Fruit fly (Drosophila melanogaster) whole organism, embryonic: Measurements from ENCODE around the gene CG11828.
A peak's percentile ranks its signal among the peaks of the same experiment; 100 is the strongest.

ENCODE experiments used
- ATbp ChIP-seq: fragments of 200-800 bp; sonication (Bioruptor generic); optimal IDR thresholded peaks from 2 replicates; lab custom pipeline; 2017; ENCODE audit warnings: missing biosample characterization, mild to moderate bottlenecking, missing genetic modification characterization, missing genetic modification reagents
- Aef1 ChIP-seq: fragments of 200-800 bp; sonication (Bioruptor generic); IDR thresholded peaks from 3 replicates; pipeline ENCODE4 v1.3.6; 2022; ENCODE audit warnings: missing biosample characterization, missing genetic modification characterization
- Atf-2 ChIP-seq: fragments of 200-800 bp; sonication (Bioruptor generic); optimal IDR thresholded peaks from 2 replicates; lab custom pipeline; 2016; ENCODE audit warnings: missing biosample characterization, missing genetic modification characterization
- Atf3 ChIP-seq: fragments of 200-800 bp; sonication (Bioruptor generic); optimal IDR thresholded peaks from 3 replicates; lab custom pipeline; 2016; ENCODE audit warnings: missing biosample characterization, missing genetic modification characterization
- CG10321 ChIP-seq: fragments of 200-800 bp; sonication (Bioruptor generic); IDR thresholded peaks from 2 replicates; pipeline ENCODE4 v1.3.6; 2022; ENCODE audit warnings: missing biosample characterization, missing genetic modification characterization
- CG10543 ChIP-seq: fragments of 200-800 bp; sonication (Bioruptor generic); optimal IDR thresholded peaks from 3 replicates; lab custom pipeline; 2017; ENCODE audit warnings: missing biosample characterization, mild to moderate bottlenecking, missing genetic modification characterization, moderate library complexity
- CG11247 ChIP-seq: fragments of 200-800 bp; sonication (Bioruptor generic); IDR thresholded peaks from 2 replicates; pipeline ENCODE4 v1.3.6; 2022; ENCODE audit warnings: missing biosample characterization, missing genetic modification characterization
- CG11695 ChIP-seq: fragments of 200-800 bp; sonication (Bioruptor generic); IDR thresholded peaks from 3 replicates; pipeline ENCODE4 v1.3.6; 2022; ENCODE audit warnings: missing biosample characterization, missing genetic modification characterization
- CG11696 ChIP-seq: fragments of 200-800 bp; sonication (Bioruptor generic); IDR thresholded peaks from 2 replicates; pipeline ENCODE4 v1.3.6; 2022; ENCODE audit warnings: missing biosample characterization, missing genetic modification characterization
- CG12155 ChIP-seq: fragments of 200-800 bp; sonication (Bioruptor generic); optimal IDR thresholded peaks from 3 replicates; lab custom pipeline; 2016; ENCODE audit warnings: missing biosample characterization, missing genetic modification characterization
- CG12659 ChIP-seq: fragments of 200-800 bp; sonication (Bioruptor generic); optimal IDR thresholded peaks from 3 replicates; lab custom pipeline; 2017; ENCODE audit warnings: mild to moderate bottlenecking, missing biosample characterization, missing genetic modification reagents, missing genetic modification characterization
- CG14014 ChIP-seq: fragments of 200-800 bp; sonication (Bioruptor generic); IDR thresholded peaks from 2 replicates; pipeline ENCODE4 v1.3.6; 2022; ENCODE audit warnings: missing biosample characterization, missing genetic modification characterization
- CG14050 ChIP-seq: fragments of 200-800 bp; sonication (Bioruptor generic); IDR thresholded peaks from 3 replicates; pipeline ENCODE4 v1.3.6; 2022; ENCODE audit warnings: missing biosample characterization, missing genetic modification characterization
- CG14667 ChIP-seq: fragments of 200-800 bp; sonication (Bioruptor generic); IDR thresholded peaks from 2 replicates; pipeline ENCODE4 v1.3.6; 2022; ENCODE audit warnings: missing biosample characterization, missing genetic modification characterization
- CG1792 ChIP-seq: fragments of 200-800 bp; sonication (Bioruptor generic); optimal IDR thresholded peaks from 2 replicates; lab custom pipeline; 2016; ENCODE audit warnings: missing biosample characterization, missing genetic modification characterization
- CG34376 ChIP-seq: fragments of 200-800 bp; sonication (Bioruptor generic); optimal IDR thresholded peaks from 2 replicates; lab custom pipeline; 2018; ENCODE audit warnings: missing biosample characterization, mild to moderate bottlenecking, missing genetic modification characterization
- CG4820 ChIP-seq: fragments of 200-800 bp; sonication (Bioruptor generic); optimal IDR thresholded peaks from 3 replicates; lab custom pipeline; 2016; ENCODE audit warnings: missing biosample characterization, missing genetic modification characterization
- CG6272 ChIP-seq: fragments of 200-800 bp; sonication (Bioruptor generic); IDR thresholded peaks from 2 replicates; pipeline ENCODE4 v1.3.6; 2022; ENCODE audit warnings: missing biosample characterization, missing genetic modification characterization
- CG7556 ChIP-seq: fragments of 200-800 bp; sonication (Bioruptor generic); optimal IDR thresholded peaks from 2 replicates; lab custom pipeline; 2017; ENCODE audit warnings: missing biosample characterization, mild to moderate bottlenecking, missing genetic modification characterization
- CG7963 ChIP-seq: fragments of 200-800 bp; sonication (Bioruptor generic); IDR thresholded peaks from 3 replicates; pipeline ENCODE4 v1.3.6; 2022; ENCODE audit warnings: missing biosample characterization, missing genetic modification characterization; ENCODE audit not compliant: partially characterized antibody
- CG8089 ChIP-seq: fragments of 200-800 bp; sonication (Bioruptor generic); optimal IDR thresholded peaks from 3 replicates; lab custom pipeline; 2016; ENCODE audit warnings: missing biosample characterization, missing genetic modification characterization
- CG8765 ChIP-seq: fragments of 200-800 bp; sonication (Bioruptor generic); IDR thresholded peaks from 2 replicates; pipeline ENCODE4 v1.3.6; 2022; ENCODE audit warnings: missing biosample characterization, missing genetic modification characterization
- CoRest ChIP-seq: fragments of 200-800 bp; sonication (Bioruptor generic); optimal IDR thresholded peaks from 3 replicates; lab custom pipeline; 2018; ENCODE audit warnings: missing biosample characterization, mild to moderate bottlenecking, missing genetic modification characterization, moderate library complexity
- Fer2 ChIP-seq: fragments of 200-800 bp; sonication (Bioruptor generic); optimal IDR thresholded peaks from 2 replicates; lab custom pipeline; 2018; ENCODE audit warnings: missing biosample characterization, mild to moderate bottlenecking, missing genetic modification characterization, moderate library complexity
- H15 ChIP-seq: fragments of 200-800 bp; sonication (Bioruptor generic); IDR thresholded peaks from 3 replicates; pipeline ENCODE4 v1.3.6; 2022; ENCODE audit warnings: missing biosample characterization, missing genetic modification characterization
- HLH3B ChIP-seq: fragments of 200-800 bp; sonication (Bioruptor generic); IDR thresholded peaks from 2 replicates; pipeline ENCODE4 v1.3.6; 2022; ENCODE audit warnings: missing biosample characterization, missing genetic modification characterization
- HLHmδ ChIP-seq: fragments of 200-800 bp; sonication (Bioruptor generic); optimal IDR thresholded peaks from 2 replicates; lab custom pipeline; 2018; ENCODE audit warnings: missing biosample characterization, mild to moderate bottlenecking, missing genetic modification characterization, moderate library complexity
- Hand ChIP-seq: fragments of 200-800 bp; sonication (Bioruptor generic); optimal IDR thresholded peaks from 2 replicates; lab custom pipeline; 2017; ENCODE audit warnings: mild to moderate bottlenecking, missing biosample characterization, missing genetic modification reagents, missing genetic modification characterization
- HmgD ChIP-seq: fragments of 200-800 bp; sonication (Bioruptor generic); optimal IDR thresholded peaks from 3 replicates; lab custom pipeline; 2016; ENCODE audit warnings: missing biosample characterization, missing genetic modification characterization
- Hmr ChIP-seq: fragments of 200-800 bp; sonication (Bioruptor generic); optimal IDR thresholded peaks from 3 replicates; lab custom pipeline; 2017; ENCODE audit warnings: mild to moderate bottlenecking, missing biosample characterization, missing genetic modification reagents, missing genetic modification characterization
- Meics ChIP-seq: fragments of 200-800 bp; sonication (Bioruptor generic); optimal IDR thresholded peaks from 2 replicates; lab custom pipeline; 2017; ENCODE audit warnings: missing biosample characterization, mild to moderate bottlenecking, missing genetic modification characterization
- Mrtf ChIP-seq: fragments of 200-800 bp; sonication (Bioruptor generic); IDR thresholded peaks from 3 replicates; pipeline ENCODE4 v1.3.6; 2022; ENCODE audit warnings: missing biosample characterization, missing genetic modification characterization
- Nf-YA ChIP-seq: fragments of 200-800 bp; sonication (Bioruptor generic); IDR thresholded peaks from 2 replicates; pipeline ENCODE4 v1.3.6; 2022; ENCODE audit warnings: missing biosample characterization, missing genetic modification characterization
- Stat92E ChIP-seq, 3 experiments: fragments of >200 bp in 2 of 3; fragments of 200-800 bp in 1 of 3; sonication (Bioruptor generic) in 1 of 3; optimal IDR thresholded peaks; 2 replicates each; lab custom pipeline; 2017 to 2019; ENCODE audit warnings: missing biosample characterization in 3 of 3, missing genetic modification characterization in 3 of 3, mild to moderate bottlenecking in 1 of 3, moderate library complexity in 1 of 3
- Usf ChIP-seq: fragments of 200-800 bp; sonication (Bioruptor generic); optimal IDR thresholded peaks from 2 replicates; lab custom pipeline; 2017; ENCODE audit warnings: missing genotype, missing biosample characterization, missing genetic modification characterization
- bcd ChIP-seq: fragments of 200-800 bp; sonication (Bioruptor generic); optimal IDR thresholded peaks from 2 replicates; lab custom pipeline; 2017; ENCODE audit warnings: missing biosample characterization, mild to moderate bottlenecking, missing genetic modification characterization
- bsh ChIP-seq, 2 experiments: fragments of 200-800 bp; sonication (Bioruptor generic); optimal IDR thresholded peaks; 2 replicates each; lab custom pipeline; 2017 to 2018; ENCODE audit warnings: mild to moderate bottlenecking in 2 of 2, missing biosample characterization in 2 of 2, missing genetic modification characterization in 2 of 2, moderate library complexity in 1 of 2
- chinmo ChIP-seq: fragments of 200-800 bp; sonication (Bioruptor generic); IDR thresholded peaks from 4 replicates; pipeline ENCODE4 v1.3.6; 2022; ENCODE audit warnings: missing biosample characterization, missing genetic modification characterization; ENCODE audit not compliant: partially characterized antibody
- fd102C ChIP-seq: fragments of 200-800 bp; sonication (Bioruptor generic); optimal IDR thresholded peaks from 2 replicates; lab custom pipeline; 2018; ENCODE audit warnings: missing biosample characterization, mild to moderate bottlenecking, missing genetic modification characterization, moderate library complexity
- jumu ChIP-seq: fragments of 200-800 bp; sonication (Bioruptor generic); optimal IDR thresholded peaks from 3 replicates; lab custom pipeline; 2016; ENCODE audit warnings: missing biosample characterization, missing genetic modification characterization
- pnt ChIP-seq: fragments of 200-800 bp; sonication (Bioruptor generic); optimal IDR thresholded peaks from 3 replicates; lab custom pipeline; 2016; ENCODE audit warnings: missing biosample characterization, missing genetic modification characterization
- run ChIP-seq: fragments of 200-800 bp; sonication (Bioruptor generic); optimal IDR thresholded peaks from 3 replicates; lab custom pipeline; 2018; ENCODE audit warnings: missing biosample characterization, mild to moderate bottlenecking, missing genetic modification characterization
- sc ChIP-seq, 3 experiments: fragments of >200 bp in 2 of 3; fragments of 200-800 bp in 1 of 3; sonication (Bioruptor generic) in 1 of 3; optimal IDR thresholded peaks; 2 replicates in 2 of 3; 3 replicates in 1 of 3; lab custom pipeline; 2017; ENCODE audit warnings: mild to moderate bottlenecking in 1 of 3, missing biosample characterization in 1 of 3, missing genetic modification characterization in 1 of 3, missing genetic modification reagents in 1 of 3
- slou ChIP-seq: fragments of 200-800 bp; sonication (Bioruptor generic); optimal IDR thresholded peaks from 3 replicates; lab custom pipeline; 2016; ENCODE audit warnings: missing biosample characterization, missing genetic modification characterization
- tap ChIP-seq: fragments of 200-800 bp; optimal IDR thresholded peaks from 3 replicates; lab custom pipeline; 2019; ENCODE audit warnings: missing biosample characterization, mild to moderate bottlenecking, missing genetic modification characterization, moderate library complexity
- trh ChIP-seq: fragments of 200-800 bp; sonication (Bioruptor generic); optimal IDR thresholded peaks from 2 replicates; lab custom pipeline; 2016; ENCODE audit warnings: missing biosample characterization, missing genetic modification characterization
- ttk ChIP-seq: fragments of 200-800 bp; sonication (Bioruptor generic); IDR thresholded peaks from 2 replicates; pipeline ENCODE4 v2.1.2; 2022; ENCODE audit warnings: missing biosample characterization, missing genetic modification characterization
- tup ChIP-seq: fragments of 200-800 bp; sonication (Bioruptor generic); optimal IDR thresholded peaks from 2 replicates; lab custom pipeline; 2016; ENCODE audit warnings: missing biosample characterization, mild to moderate bottlenecking, missing genetic modification characterization, moderate library complexity

CG11828 gene

dm6 chr3R:28880066-28880842, 42.6 kb upstream of the CG11828 start, which contains the start of the genes Nepl19 and Nepl20 (continued):
- TF ChIP-seq run (peak; percentile 37), bcd (GFP tag; lab: Kevin White, UChicago) (peak; percentile 83), H15 (GFP tag; lab: Robert Waterston, UW) (peak; percentile 86), sc (optimal IDR thresholded peaks at IDR 0.05; lab: Kevin White, UChicago) (no peak), sc (GFP tag; optimal IDR thresholded peaks at IDR 0.05; lab: Kevin White, UChicago) (peak; percentile 42), Meics (peak; percentile 86), CG34376 (peak; percentile 65), CG7963 (GFP tag; lab: Robert Waterston, UW) (no peak), Nf-YA (peak; percentile 67), bsh (GFP tag; optimal IDR thresholded peaks at IDR 0.05; lab: Kevin White, UChicago) (peak in 1 of 2 experiments; percentile 85), CG8765 (GFP tag; lab: Robert Waterston, UW) (peak; percentile 37; the same call in 1 of the 2 replicates), CG14050 (peak; percentile 50; the same call in 2 of the 3 replicates), tup (peak; percentile 67), CG4820 (GFP tag; lab: Kevin White, UChicago) (peak; percentile 79), Hand (GFP tag; lab: Kevin White, UChicago) (peak; percentile 64), Mrtf (peak; percentile 77), CG7556 (peak; percentile 83), CG10543 (GFP tag; lab: Kevin White, UChicago) (peak; percentile 64), Atf3 (GFP tag; lab: Kevin White, UChicago) (no peak), CG11247 (peak; percentile 71), fd102C (GFP tag; lab: Kevin White, UChicago) (no peak), CoRest (tag; lab: Kevin White, UChicago) (peak; percentile 80), HmgD (GFP tag; lab: Kevin White, UChicago) (no peak), CG6272 (peak; percentile 77), CG12659 (peak; percentile 61), CG14014 (GFP tag; lab: Robert Waterston, UW) (peak; percentile 72), CG12155 (GFP tag; lab: Kevin White, UChicago) (peak; percentile 76), ATbp (GFP tag; lab: Kevin White, UChicago) (peak; percentile 71), CG11695 (GFP tag; lab: Robert Waterston, UW) (peak; percentile 86; the same call in 2 of the 3 replicates), Aef1 (GFP tag; lab: Robert Waterston, UW) (peak; percentile 56; the same call in 2 of the 3 replicates), CG1792 (peak; percentile 25), CG11696 (GFP tag; lab: Robert Waterston, UW) (peak; percentile 59; the same call in 1 of the 2 replicates), HLHmδ (no peak), trh (peak; percentile 22), Fer2 (tag; lab: Kevin White, UChicago) (peak; percentile 31), CG14667 (GFP tag; lab: Robert Waterston, UW) (peak; percentile 71), slou (no peak), CG10321 (GFP tag; lab: Robert Waterston, UW) (no peak), jumu (GFP tag; lab: Kevin White, UChicago) (peak; percentile 34), HLH3B (GFP tag; lab: Robert Waterston, UW) (peak; percentile 79), CG8089 (GFP tag; lab: Kevin White, UChicago) (no peak), chinmo (GFP tag; lab: Robert Waterston, UW) (no peak), Atf-2 (peak; percentile 42), Stat92E (GFP tag; optimal IDR thresholded peaks at IDR 0.05; lab: Kevin White, UChicago) (no peak), ttk (GFP tag; lab: Robert Waterston, UW) (peak; percentile 73), pnt (GFP tag; lab: Kevin White, UChicago) (peak; percentile 29), tap (tag; lab: Kevin White, UChicago) (peak; percentile 67), Usf (GFP tag; lab: Kevin White, UChicago) (peak; percentile 48), Hmr (GFP tag; lab: Kevin White, UChicago) (peak; percentile 85)
